Worm (Caenorhabditis elegans): ENCODE results near the gene pes-4.

ce11 chrIII:1226256-1226655 lies 3.8 kb downstream of the pes-4 start:
- TF ChIP-seq die-1 (tag; optimal IDR thresholded peaks at IDR 0.05) (no peak), zim-3 (tag; optimal IDR thresholded peaks at IDR 0.05) (no peak), sdz-38 (tag; optimal IDR thresholded peaks at IDR 0.05) (no peak), Y53G8AR.9 (GFP tag; conservative IDR thresholded peaks at IDR 0.05) (no peak), madf-10 (tag; optimal IDR thresholded peaks at IDR 0.05) (no peak), B0261.1 (tag; optimal IDR thresholded peaks at IDR 0.05) (no peak), F57C9.4 (tag; optimal IDR thresholded peaks at IDR 0.05) (no peak), pbrm-1 (GFP tag; IDR thresholded peaks at IDR 0.05) (no peak), nfya-1 (tag; optimal IDR thresholded peaks at IDR 0.05; ENCODE audit: borderline replicate concordance, insufficient read depth) (no peak), Y67H2A.10 (GFP tag; conservative IDR thresholded peaks at IDR 0.05) (no peak), attf-6 (GFP tag; IDR thresholded peaks at IDR 0.05) (no peak), athp-1 (tag; optimal IDR thresholded peaks at IDR 0.05) (no peak)
